Worm (Caenorhabditis elegans): ENCODE data around the gene srh-76.

DNA sequence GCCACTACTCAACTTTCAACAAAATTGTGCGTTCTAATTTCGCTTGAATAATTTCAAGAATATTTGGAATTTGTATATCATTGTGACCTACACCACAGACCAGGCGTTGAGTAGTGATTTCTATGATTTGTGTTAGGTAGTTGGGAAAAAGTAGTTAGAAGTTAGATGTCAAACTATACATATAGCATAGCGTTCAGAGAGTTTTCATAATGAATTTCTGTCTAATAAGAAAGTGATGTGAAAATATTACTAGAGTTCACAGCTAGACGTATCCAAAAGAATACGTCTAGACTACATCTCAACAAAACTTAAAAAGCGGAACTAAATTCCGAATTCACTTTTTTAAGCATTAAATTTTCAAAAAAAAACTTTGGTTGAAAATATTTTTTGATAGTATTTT, 1.8 kb downstream of the srh-76 start:
- TF ChIP-seq ets-4 (GFP tag; optimal IDR thresholded peaks at IDR 0.05) (no peak), snpc-1.3 (tag; optimal IDR thresholded peaks at IDR 0.05; ENCODE audit: insufficient read depth) (no peak), K12H6.12 (tag; optimal IDR thresholded peaks at IDR 0.05) (no peak), nhr-120 (GFP tag; IDR thresholded peaks at IDR 0.05) (no peak), B0261.1 (tag; optimal IDR thresholded peaks at IDR 0.05) (no peak), zfh-2 (GFP tag; conservative IDR thresholded peaks at IDR 0.05) (no peak), unc-130 (GFP tag; optimal IDR thresholded peaks at IDR 0.05) (no peak), lin-40 (tag; optimal IDR thresholded peaks at IDR 0.05) (no peak)
